Fruit fly (Drosophila melanogaster): Measurements from ENCODE around the gene MTPAP.

DNA sequence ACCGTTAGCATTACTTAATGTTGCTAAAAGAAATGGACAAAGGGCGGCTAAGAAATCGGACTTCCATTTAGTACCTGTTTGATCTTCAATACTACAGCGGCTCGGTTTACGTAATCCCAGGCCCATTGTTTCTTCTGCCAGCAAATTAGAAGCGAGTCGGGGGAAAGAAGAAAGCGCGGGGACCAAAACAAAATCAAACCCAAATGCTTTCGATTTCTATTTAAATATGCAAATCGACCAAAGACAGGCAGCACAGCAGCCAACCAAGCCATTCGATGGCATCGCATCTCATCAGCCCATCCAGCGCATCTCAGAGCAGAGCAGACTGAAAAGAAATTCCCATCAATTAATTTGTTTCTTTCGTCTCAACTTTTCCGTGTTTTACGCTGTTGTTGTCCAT is 36.6 kb downstream of the MTPAP start:
- TF ChIP-seq CG12768 (GFP tag; optimal IDR thresholded peaks at IDR 0.05) (no peak), CG1620 (GFP tag; optimal IDR thresholded peaks at IDR 0.05) (no peak), kay (GFP tag; ENCODE audit: borderline replicate concordance) (no peak), Hr96 (GFP tag; optimal IDR thresholded peaks at IDR 0.05) (no peak), cic (GFP tag; optimal IDR thresholded peaks at IDR 0.05) (no peak), bab1 (GFP tag; optimal IDR thresholded peaks at IDR 0.05) (no peak), Crg-1 (GFP tag; optimal IDR thresholded peaks at IDR 0.05) (no peak), CG5204 (GFP tag; optimal IDR thresholded peaks at IDR 0.05) (no peak), CG33017 (tag; optimal IDR thresholded peaks at IDR 0.05) (no peak), Mnt (GFP tag; optimal IDR thresholded peaks at IDR 0.05) (no peak), Clk (GFP tag; optimal IDR thresholded peaks at IDR 0.05) (no peak), ovo (GFP tag; optimal IDR thresholded peaks at IDR 0.05) (no peak), CG7045 (GFP tag; optimal IDR thresholded peaks at IDR 0.05) (no peak)

Measured in whole organism, adult.